Worm (Caenorhabditis elegans) whole organism, early embryonic: Measurements from ENCODE around the gene Y45F10C.1.

Experiments
- B0310.2 ChIP-seq: sonication (generic microtip); optimal IDR thresholded peaks from 2 replicates; lab custom pipeline; 2016; ENCODE audit warnings: mild to moderate bottlenecking, missing genetic modification characterization, missing compliant biosample characterization
- ama-1 ChIP-seq: fragments of 150-350 bp; optimal IDR thresholded peaks from 2 replicates; lab custom pipeline; 2014
- ceh-13 ChIP-seq: fragments of 200-800 bp; sonication (Bioruptor generic); optimal IDR thresholded peaks from 2 replicates; lab custom pipeline; 2018; ENCODE audit warnings: mild to moderate bottlenecking, missing genetic modification characterization, missing compliant biosample characterization
- ets-7 ChIP-seq: sonication (generic microtip); optimal IDR thresholded peaks from 2 replicates; lab custom pipeline; 2016; ENCODE audit warnings: missing genotype, missing genetic modification characterization, missing compliant biosample characterization
- flt-1 ChIP-seq: fragments of 200-800 bp; sonication (Bioruptor generic); IDR thresholded peaks from 2 replicates; pipeline ENCODE4 v1.3.6; 2022; ENCODE audit warnings: missing genetic modification characterization, missing compliant biosample characterization
- hmbx-1 ChIP-seq: sonication (generic microtip); optimal IDR thresholded peaks from 2 replicates; lab custom pipeline; 2016; ENCODE audit warnings: mild to moderate bottlenecking, missing genetic modification characterization, missing compliant biosample characterization
- sea-1 ChIP-seq: fragments of 200-800 bp; sonication (Bioruptor generic); conservative IDR thresholded peaks from 2 replicates; pipeline ENCODE4 v1.3.6; 2022; ENCODE audit warnings: missing genetic modification characterization, missing compliant biosample characterization
- tbx-11 ChIP-seq: fragments of 200-800 bp; sonication (Bioruptor generic); IDR thresholded peaks from 2 replicates; pipeline ENCODE4 v1.3.6; 2022; ENCODE audit warnings: missing genetic modification characterization, missing compliant biosample characterization
- tra-4 ChIP-seq: sonication (generic microtip); optimal IDR thresholded peaks from 2 replicates; lab custom pipeline; 2017; ENCODE audit warnings: missing genetic modification characterization, missing compliant biosample characterization

- TF ChIP-seq ceh-13 (GFP tag; lab: Kevin White, UChicago) (no peak), tbx-11 (GFP tag; lab: Robert Waterston, UW) (no peak), sea-1 (GFP tag; lab: Robert Waterston, UW) (no peak), flt-1 (GFP tag; lab: Robert Waterston, UW) (no peak), ama-1 (lab: Kevin White, UChicago) (no peak), tra-4 (tag; lab: Kevin White, UChicago) (no peak), ets-7 (tag; lab: Kevin White, UChicago) (no peak), B0310.2 (tag; lab: Kevin White, UChicago) (no peak), hmbx-1 (no peak)
Observed at ce11 chrIV:13619203-13619602, 40.1 kb downstream of the Y45F10C.1 start, which contains the start of gene C08F11.3.
